Fruit fly (Drosophila melanogaster) whole organism, embryonic: ENCODE results near the gene CG7352.

Source experiments
- ERR ChIP-seq: fragments of 200-800 bp; sonication (Bioruptor generic); optimal IDR thresholded peaks from 2 replicates; lab custom pipeline; 2016; ENCODE audit warnings: missing biosample characterization, missing genetic modification characterization
- br ChIP-seq: fragments of >200 bp; optimal IDR thresholded peaks from 2 replicates; lab custom pipeline; 2017

DNA sequence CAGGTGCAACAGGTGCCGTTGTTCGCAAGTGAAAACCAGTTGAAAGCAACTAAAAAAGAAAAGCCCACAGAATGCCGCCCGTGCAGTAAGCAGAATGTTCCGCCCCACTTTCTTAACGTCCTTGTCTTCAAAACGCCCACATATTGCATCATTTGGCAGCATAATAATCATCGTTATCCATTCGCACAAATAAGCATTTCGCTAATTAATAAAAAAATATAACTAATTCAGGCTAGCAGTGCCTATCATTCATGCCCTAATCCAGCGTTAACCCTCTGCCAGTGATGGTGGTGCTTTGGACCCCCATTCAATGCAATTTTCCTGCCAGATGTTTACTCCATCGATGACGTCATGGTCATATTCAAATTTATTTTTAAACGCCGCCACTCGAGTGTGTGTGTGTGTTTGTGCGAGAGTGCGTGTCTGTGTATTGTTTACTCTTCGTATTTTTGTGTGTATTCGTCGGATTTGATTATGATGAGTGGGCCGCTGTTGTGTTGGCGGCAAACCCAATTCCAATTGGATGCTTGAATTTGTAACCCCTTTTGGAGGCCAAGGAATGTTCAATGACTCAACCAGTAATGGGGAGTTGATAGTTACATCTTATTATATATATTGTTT lies 10.1 kb downstream of the CG7352 start:
- TF ChIP-seq ERR (GFP tag; lab: Kevin White, UChicago) (no peak), br (lab: Kevin White, UChicago) (no peak)
